Fruit fly (Drosophila melanogaster): Measurements from ENCODE around the gene Sidpn.

- TF ChIP-seq Hr38 (GFP tag; optimal IDR thresholded peaks at IDR 0.05) = no peak
- TF ChIP-seq Eip75B (GFP tag; optimal IDR thresholded peaks at IDR 0.05) = no peak
These were observed 43.4 kb upstream of the Sidpn start for dm6 chr2L:18984158-18984557.

Measured in whole organism, prepupa.